Worm (Caenorhabditis elegans): ENCODE data around the gene str-163.

- TF ChIP-seq snpc-4 (GFP tag; optimal IDR thresholded peaks at IDR 0.05) (no peak), snpc-4 (tag; optimal IDR thresholded peaks at IDR 0.05) (no peak), rpc-1 (optimal IDR thresholded peaks at IDR 0.05) (no peak), rpc-1 (tag; optimal IDR thresholded peaks at IDR 0.05) (no peak), nhr-27 (tag; optimal IDR thresholded peaks at IDR 0.05) (no peak), gei-17 (GFP tag; optimal IDR thresholded peaks at IDR 0.05) (no peak), madf-10 (tag; optimal IDR thresholded peaks at IDR 0.05) (no peak), ceh-91 (GFP tag; IDR thresholded peaks at IDR 0.05) (no peak), lag-1 (GFP tag; IDR thresholded peaks at IDR 0.05) (no peak)
These were observed 32.3 kb downstream of the str-163 start, which contains the start of gene clec-177 for ce11 chrIV:4986246-4986645.

All from whole organism, young adult.